Worm (Caenorhabditis elegans) whole organism, L3 larva: ENCODE measurements around the gene cnp-2.

ENCODE experiments used
- ama-1 ChIP-seq: fragments of 150-350 bp; optimal IDR thresholded peaks from 2 replicates; lab custom pipeline; 2018
- lin-39 ChIP-seq: fragments of 150-350 bp; optimal IDR thresholded peaks from 2 replicates; lab custom pipeline; 2018; ENCODE audit warnings: missing biosample characterization, missing genetic modification reagents, missing genetic modification characterization
- nfya-1 ChIP-seq: sonication (generic microtip); optimal IDR thresholded peaks from 2 replicates; lab custom pipeline; 2017; ENCODE audit warnings: missing genetic modification characterization, mild to moderate bottlenecking, missing compliant biosample characterization, antibody characterized with exemption, moderate library complexity; ENCODE audit not compliant: insufficient read depth
- skn-1 ChIP-seq: fragments of 150-350 bp; optimal IDR thresholded peaks from 2 replicates; lab custom pipeline; 2014; ENCODE audit warnings: missing biosample characterization, missing genetic modification characterization
- snpc-4 ChIP-seq: fragments of 150-350 bp; optimal IDR thresholded peaks from 2 replicates; lab custom pipeline; 2014; ENCODE audit warnings: missing biosample characterization, missing genetic modification characterization

ce11 chrII:12810709-12811108, 50.1 kb downstream of the cnp-2 start, which contains the start of gene Y46G5A.20:
- TF ChIP-seq nfya-1 (tag; lab: Kevin White, UChicago) (no peak), skn-1 (tag; lab: Kevin White, UChicago) (no peak), lin-39 (no peak), snpc-4 (tag; lab: Kevin White, UChicago) (no peak), ama-1 (lab: Kevin White, UChicago) (no peak)
